Worm (Caenorhabditis elegans) whole organism, L1 larva: ENCODE measurements around the gene T07D4.5.

Experiments
- Y116A8C.19 ChIP-seq: sonication (generic microtip); optimal IDR thresholded peaks from 2 replicates; lab custom pipeline; 2016; ENCODE audit warnings: missing compliant biosample characterization, missing genetic modification characterization, borderline replicate concordance
- ama-1 ChIP-seq: fragments of 150-350 bp; optimal IDR thresholded peaks from 2 replicates; lab custom pipeline; 2014
- ceh-90 ChIP-seq: sonication (generic microtip); optimal IDR thresholded peaks from 2 replicates; lab custom pipeline; 2016; ENCODE audit warnings: missing genetic modification characterization, missing compliant biosample characterization
- elt-3 ChIP-seq, 6 experiments: fragments of 150-350 bp in 1 of 6; sonication (generic microtip); optimal IDR thresholded peaks; 2 replicates each; lab custom pipeline; 2017 to 2018; ENCODE audit warnings: missing biosample characterization in 6 of 6, missing genetic modification characterization in 6 of 6, inconsistent platforms in 1 of 6
- fkh-10 ChIP-seq: sonication (generic microtip); optimal IDR thresholded peaks from 2 replicates; lab custom pipeline; 2017; ENCODE audit warnings: missing biosample characterization, missing genetic modification reagents, missing genetic modification characterization
- lin-15B ChIP-seq: fragments of 150-350 bp; sonication (generic microtip); optimal IDR thresholded peaks from 3 replicates; lab custom pipeline; 2014; ENCODE audit warnings: missing biosample characterization, missing genetic modification characterization
- mep-1 ChIP-seq: fragments of 150-350 bp; optimal IDR thresholded peaks from 2 replicates; lab custom pipeline; 2014; ENCODE audit warnings: missing biosample characterization, missing genetic modification characterization
- nhr-237 ChIP-seq: fragments of 150-350 bp; optimal IDR thresholded peaks from 2 replicates; lab custom pipeline; 2014; ENCODE audit warnings: missing biosample characterization, missing genetic modification characterization
- nhr-28 ChIP-seq: fragments of 150-350 bp; optimal IDR thresholded peaks from 2 replicates; lab custom pipeline; 2014; ENCODE audit warnings: missing biosample characterization, missing genetic modification characterization
- pax-3 ChIP-seq: fragments of 200-800 bp; sonication (Bioruptor generic); optimal IDR thresholded peaks from 2 replicates; lab custom pipeline; 2018; ENCODE audit warnings: mild to moderate bottlenecking, missing genetic modification characterization, moderate library complexity, missing compliant biosample characterization
- pqm-1 ChIP-seq: sonication (generic microtip); optimal IDR thresholded peaks from 3 replicates; lab custom pipeline; 2017; ENCODE audit warnings: missing biosample characterization, missing genetic modification characterization
- skn-1 ChIP-seq: fragments of 150-350 bp; optimal IDR thresholded peaks from 2 replicates; lab custom pipeline; 2014; ENCODE audit warnings: missing biosample characterization, missing genetic modification characterization
- unc-130 ChIP-seq: fragments of 150-350 bp; optimal IDR thresholded peaks from 2 replicates; lab custom pipeline; 2017; ENCODE audit warnings: missing biosample characterization, missing genetic modification characterization, inconsistent platforms
- zag-1 ChIP-seq: fragments of 150-350 bp; optimal IDR thresholded peaks from 2 replicates; lab custom pipeline; 2014; ENCODE audit warnings: missing biosample characterization, missing genetic modification characterization

- TF ChIP-seq mep-1 (tag; lab: Kevin White, UChicago) = no peak
- TF ChIP-seq skn-1 = no peak
- TF ChIP-seq elt-3 (tag; optimal IDR thresholded peaks at IDR 0.05; lab: Kevin White, UChicago) = no peak
- no peak for TF ChIP-seq pax-3 (tag; lab: Kevin White, UChicago)
- no peak for TF ChIP-seq pqm-1 (tag; lab: Kevin White, UChicago)
- no peak for TF ChIP-seq unc-130 (tag; lab: Kevin White, UChicago)
- no peak for TF ChIP-seq lin-15B
- TF ChIP-seq nhr-28 (tag; lab: Kevin White, UChicago) = no peak
- no peak for TF ChIP-seq fkh-10
- TF ChIP-seq zag-1 (tag; lab: Kevin White, UChicago) = no peak
- TF ChIP-seq Y116A8C.19 (tag; lab: Kevin White, UChicago) = no peak
- no peak for TF ChIP-seq ama-1 (lab: Kevin White, UChicago)
- TF ChIP-seq ceh-90 = no peak
- TF ChIP-seq nhr-237 (tag; lab: Kevin White, UChicago) = no peak
Observed at ce11 chrII:8853238-8853637, 30.9 kb downstream of the T07D4.5 start.
